Fruit fly (Drosophila melanogaster): ENCODE data around the gene CG45122.

- TF ChIP-seq psq (optimal IDR thresholded peaks at IDR 0.05) (no peak), ttk (optimal IDR thresholded peaks at IDR 0.05) (no peak), Myc (optimal IDR thresholded peaks at IDR 0.05) (no peak), Sin3A (optimal IDR thresholded peaks at IDR 0.05) (no peak), h (optimal IDR thresholded peaks at IDR 0.05) (no peak)
Observed at dm6 chr3R:13042258-13043032, 1.5 kb upstream of the CG45122 start, which contains the start of gene snk.

All from Kc167 (cell line).